Worm (Caenorhabditis elegans) whole organism, L1 larva: Measurements from ENCODE around the gene aqp-5.
A peak's percentile ranks its signal among the peaks of the same experiment; 100 is the strongest.

Experiments used
- C16A3.4 ChIP-seq: fragments of 150-350 bp; optimal IDR thresholded peaks from 2 replicates; lab custom pipeline; 2014; ENCODE audit warnings: missing biosample characterization, missing genetic modification characterization
- C34B4.2 ChIP-seq: sonication (generic microtip); optimal IDR thresholded peaks from 2 replicates; lab custom pipeline; 2017; ENCODE audit warnings: mild to moderate bottlenecking, missing genetic modification characterization, missing compliant biosample characterization
- alr-1 ChIP-seq: fragments of 200-800 bp; sonication (Bioruptor generic); optimal IDR thresholded peaks from 2 replicates; lab custom pipeline; 2018; ENCODE audit warnings: borderline replicate concordance, mild to moderate bottlenecking, missing genetic modification characterization, missing compliant biosample characterization
- ama-1 ChIP-seq: fragments of 150-350 bp; optimal IDR thresholded peaks from 2 replicates; lab custom pipeline; 2014
- blmp-1 ChIP-seq: fragments of 150-350 bp; optimal IDR thresholded peaks from 2 replicates; lab custom pipeline; 2014; ENCODE audit warnings: missing biosample characterization, missing genetic modification characterization
- ceh-63 ChIP-seq: fragments of 200-800 bp; sonication (Bioruptor generic); optimal IDR thresholded peaks from 2 replicates; lab custom pipeline; 2018; ENCODE audit warnings: mild to moderate bottlenecking, missing genetic modification characterization, missing compliant biosample characterization
- ceh-8 ChIP-seq: fragments of 200-800 bp; sonication (Bioruptor generic); optimal IDR thresholded peaks from 2 replicates; lab custom pipeline; 2018; ENCODE audit warnings: mild to moderate bottlenecking, missing genetic modification characterization, moderate library complexity, missing compliant biosample characterization
- ceh-88 ChIP-seq: fragments of 200-800 bp; sonication (Bioruptor generic); IDR thresholded peaks from 2 replicates; pipeline ENCODE4 v1.3.6; 2022; ENCODE audit warnings: missing genetic modification characterization, missing compliant biosample characterization
- dpl-1 ChIP-seq, 3 experiments: fragments of 150-350 bp in 2 of 3; sonication (generic microtip) in 1 of 3; optimal IDR thresholded peaks; 2 replicates each; lab custom pipeline; 2014 to 2017; ENCODE audit warnings: missing biosample characterization in 3 of 3, missing genetic modification characterization in 3 of 3, missing genetic modification reagents in 3 of 3
- efl-1 ChIP-seq, 4 experiments: fragments of 150-350 bp; optimal IDR thresholded peaks in 3 of 4; peaks in 1 of 4; 1 replicate in 1 of 4; 2 replicates in 3 of 4; lab custom pipeline; 2014; ENCODE audit warnings: missing biosample characterization in 2 of 4, missing genetic modification characterization in 2 of 4, missing genetic modification reagents in 2 of 4
- egl-27 ChIP-seq, 2 experiments: fragments of 150-350 bp in 1 of 2; sonication (generic microtip); optimal IDR thresholded peaks; 3 replicates each; lab custom pipeline; 2017 to 2018; ENCODE audit warnings: missing biosample characterization in 2 of 2, missing genetic modification characterization in 2 of 2, missing genetic modification reagents in 2 of 2
- elt-2 ChIP-seq: sonication (generic microtip); optimal IDR thresholded peaks from 2 replicates; lab custom pipeline; 2016; ENCODE audit warnings: missing genetic modification characterization, mild to moderate bottlenecking, inconsistent platforms, missing compliant biosample characterization, missing genetic modification reagents
- ets-5 ChIP-seq: fragments of 200-800 bp; sonication (Bioruptor generic); IDR thresholded peaks from 2 replicates; pipeline ENCODE4 v1.3.6; 2022; ENCODE audit warnings: missing genetic modification characterization, missing compliant biosample characterization
- fkh-10 ChIP-seq: sonication (generic microtip); optimal IDR thresholded peaks from 2 replicates; lab custom pipeline; 2017; ENCODE audit warnings: missing biosample characterization, missing genetic modification reagents, missing genetic modification characterization
- fkh-8 ChIP-seq: sonication (generic microtip); optimal IDR thresholded peaks from 2 replicates; lab custom pipeline; 2016; ENCODE audit warnings: mild to moderate bottlenecking, missing genetic modification characterization, missing compliant biosample characterization
- grh-1 ChIP-seq: fragments of 200-800 bp; sonication (Bioruptor generic); IDR thresholded peaks from 2 replicates; pipeline ENCODE4 v1.3.6; 2022; ENCODE audit warnings: missing genetic modification reagents, missing genetic modification characterization, missing compliant biosample characterization
- hpl-2 ChIP-seq: fragments of 150-350 bp; optimal IDR thresholded peaks from 2 replicates; lab custom pipeline; 2014; ENCODE audit warnings: missing biosample characterization, missing genetic modification reagents, missing genetic modification characterization
- jun-1 ChIP-seq: fragments of 150-350 bp; optimal IDR thresholded peaks from 2 replicates; lab custom pipeline; 2014; ENCODE audit warnings: missing biosample characterization, missing genetic modification reagents, missing genetic modification characterization
- lin-14 ChIP-seq: fragments of 200-800 bp; sonication (Bioruptor generic); optimal IDR thresholded peaks from 2 replicates; lab custom pipeline; 2018; ENCODE audit warnings: mild to moderate bottlenecking, missing genetic modification characterization, moderate library complexity, missing compliant biosample characterization
- lin-35 ChIP-seq, 2 experiments: fragments of 150-350 bp; optimal IDR thresholded peaks; 2 replicates each; lab custom pipeline; 2014; ENCODE audit warnings: missing biosample characterization in 2 of 2, missing genetic modification characterization in 2 of 2, missing genetic modification reagents in 2 of 2
- lin-39 ChIP-seq: fragments of 150-350 bp; optimal IDR thresholded peaks from 2 replicates; lab custom pipeline; 2014; ENCODE audit warnings: missing biosample characterization, missing genetic modification reagents, missing genetic modification characterization
- mab-9 ChIP-seq: fragments of 200-800 bp; sonication (Bioruptor generic); IDR thresholded peaks from 2 replicates; pipeline ENCODE4 v1.3.6; 2022; ENCODE audit warnings: missing genetic modification reagents, missing genetic modification characterization, missing compliant biosample characterization
- mdl-1 ChIP-seq, 2 experiments: fragments of 150-350 bp; optimal IDR thresholded peaks; 2 replicates each; lab custom pipeline; 2014 to 2017; ENCODE audit warnings: missing biosample characterization in 2 of 2, missing genetic modification characterization in 2 of 2, inconsistent platforms in 1 of 2
- mep-1 ChIP-seq: fragments of 150-350 bp; optimal IDR thresholded peaks from 2 replicates; lab custom pipeline; 2014; ENCODE audit warnings: missing biosample characterization, missing genetic modification characterization
- nhr-11 ChIP-seq: fragments of 150-350 bp; optimal IDR thresholded peaks from 2 replicates; lab custom pipeline; 2014; ENCODE audit warnings: missing biosample characterization, missing genetic modification characterization
- nhr-20 ChIP-seq: sonication (generic microtip); optimal IDR thresholded peaks from 2 replicates; lab custom pipeline; 2016; ENCODE audit warnings: mild to moderate bottlenecking, missing genetic modification characterization, missing compliant biosample characterization
- nhr-237 ChIP-seq: fragments of 150-350 bp; optimal IDR thresholded peaks from 2 replicates; lab custom pipeline; 2014; ENCODE audit warnings: missing biosample characterization, missing genetic modification characterization
- nhr-28 ChIP-seq: fragments of 150-350 bp; optimal IDR thresholded peaks from 2 replicates; lab custom pipeline; 2014; ENCODE audit warnings: missing biosample characterization, missing genetic modification characterization
- nhr-47 ChIP-seq: sonication (generic microtip); optimal IDR thresholded peaks from 2 replicates; lab custom pipeline; 2016; ENCODE audit warnings: mild to moderate bottlenecking, missing genetic modification characterization, moderate library complexity, missing compliant biosample characterization
- nhr-77 ChIP-seq: fragments of 150-350 bp; optimal IDR thresholded peaks from 2 replicates; lab custom pipeline; 2014; ENCODE audit warnings: missing biosample characterization, missing genetic modification characterization
- nhr-90 ChIP-seq: sonication (generic microtip); optimal IDR thresholded peaks from 2 replicates; lab custom pipeline; 2016; ENCODE audit warnings: mild to moderate bottlenecking, missing genetic modification characterization, missing compliant biosample characterization; ENCODE audit not compliant: poor library complexity
- pqm-1 ChIP-seq: sonication (generic microtip); optimal IDR thresholded peaks from 3 replicates; lab custom pipeline; 2017; ENCODE audit warnings: missing biosample characterization, missing genetic modification characterization
- snpc-4 ChIP-seq: fragments of 150-350 bp; optimal IDR thresholded peaks from 2 replicates; lab custom pipeline; 2014; ENCODE audit warnings: missing biosample characterization, missing genetic modification characterization
- snu-23 ChIP-seq: sonication (generic microtip); optimal IDR thresholded peaks from 2 replicates; lab custom pipeline; 2016; ENCODE audit warnings: missing genetic modification characterization, missing compliant biosample characterization
- sox-4 ChIP-seq: sonication (generic microtip); optimal IDR thresholded peaks from 2 replicates; lab custom pipeline; 2016; ENCODE audit warnings: missing genetic modification characterization, missing compliant biosample characterization
- sptf-1 ChIP-seq: fragments of 150-350 bp; optimal IDR thresholded peaks from 2 replicates; lab custom pipeline; 2014; ENCODE audit warnings: missing biosample characterization, missing genetic modification characterization
- swsn-7 ChIP-seq: sonication (generic microtip); optimal IDR thresholded peaks from 2 replicates; lab custom pipeline; 2016; ENCODE audit warnings: missing genetic modification characterization, missing compliant biosample characterization
- tlp-1 ChIP-seq: fragments of 150-350 bp; optimal IDR thresholded peaks from 2 replicates; lab custom pipeline; 2014; ENCODE audit warnings: missing biosample characterization, missing genetic modification characterization
- unc-130 ChIP-seq: fragments of 150-350 bp; optimal IDR thresholded peaks from 2 replicates; lab custom pipeline; 2017; ENCODE audit warnings: missing biosample characterization, missing genetic modification characterization, inconsistent platforms
- unc-62 ChIP-seq: fragments of 150-350 bp; optimal IDR thresholded peaks from 2 replicates; lab custom pipeline; 2014; ENCODE audit warnings: missing biosample characterization, missing genetic modification reagents, missing genetic modification characterization
- unc-86 ChIP-seq: sonication (generic microtip); optimal IDR thresholded peaks from 2 replicates; lab custom pipeline; 2016; ENCODE audit warnings: missing genetic modification characterization, missing compliant biosample characterization
- vab-15 ChIP-seq: sonication (generic microtip); optimal IDR thresholded peaks from 2 replicates; lab custom pipeline; 2017; ENCODE audit warnings: missing genotype, mild to moderate bottlenecking, missing genetic modification characterization, missing compliant biosample characterization
- xbp-1 ChIP-seq: sonication (generic microtip); optimal IDR thresholded peaks from 2 replicates; lab custom pipeline; 2016; ENCODE audit warnings: missing genetic modification characterization, missing compliant biosample characterization
- ztf-11 ChIP-seq, 2 experiments: sonication (generic microtip); optimal IDR thresholded peaks; 2 replicates each; lab custom pipeline; 2016 to 2017; ENCODE audit warnings: missing genetic modification characterization in 2 of 2, missing biosample characterization in 1 of 2, missing compliant biosample characterization in 1 of 2

aqp-5 gene

DNA sequence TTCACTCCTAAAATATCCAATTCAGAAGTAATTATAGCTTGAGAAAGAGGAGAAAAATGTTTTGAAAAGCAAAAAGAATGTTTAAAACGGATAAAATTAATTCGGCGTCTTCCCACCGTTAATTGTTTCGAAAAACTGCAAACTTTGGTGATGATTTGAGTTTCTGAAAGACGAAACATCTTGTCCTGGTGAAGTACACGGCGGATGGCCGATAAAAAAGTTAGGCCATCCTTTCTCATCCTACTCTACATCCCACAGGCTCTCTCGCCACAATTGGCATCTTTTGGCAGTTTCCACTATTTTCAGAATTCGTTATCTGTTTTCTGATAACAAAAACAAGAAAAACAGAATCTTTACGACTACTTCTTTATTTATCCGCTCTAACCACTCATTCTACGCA, 34.4 kb downstream of the aqp-5 start, which contains the start of the genes C35A5.8 and hda-11 (continued):
- TF ChIP-seq jun-1 (tag; lab: Kevin White, UChicago) (no peak), unc-62 (GFP tag; lab: Kevin White, UChicago) (no peak), tlp-1 (no peak)

DNA sequence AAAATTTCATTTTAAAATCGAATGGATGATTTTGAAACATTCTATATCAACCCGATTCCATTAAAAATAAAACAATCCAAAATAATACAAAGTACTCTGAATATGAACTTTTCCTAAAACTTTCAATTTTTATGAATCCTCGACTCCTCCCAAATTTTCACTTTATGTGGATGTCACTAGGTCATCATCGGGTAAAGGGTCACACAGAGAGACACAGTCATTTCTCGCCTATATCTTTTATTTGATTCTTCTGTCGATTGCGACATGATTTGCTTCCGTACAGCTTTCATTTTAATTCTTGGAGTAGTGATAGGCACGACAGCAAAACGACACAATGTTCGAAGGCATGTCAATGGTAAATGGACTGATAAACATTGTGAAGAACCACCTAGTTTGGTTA, 37.0 kb downstream of the aqp-5 start, which contains the start of gene F25D1.3:
TSS of gene F25D1.3 (plus strand) at position 225 of the 400 bp plus-strand sequence.
- TF ChIP-seq blmp-1 (peak; percentile 96), xbp-1 (tag; lab: Kevin White, UChicago) (no peak)
- TF ChIP-seq, all 84 proteins: peak for 1

DNA sequence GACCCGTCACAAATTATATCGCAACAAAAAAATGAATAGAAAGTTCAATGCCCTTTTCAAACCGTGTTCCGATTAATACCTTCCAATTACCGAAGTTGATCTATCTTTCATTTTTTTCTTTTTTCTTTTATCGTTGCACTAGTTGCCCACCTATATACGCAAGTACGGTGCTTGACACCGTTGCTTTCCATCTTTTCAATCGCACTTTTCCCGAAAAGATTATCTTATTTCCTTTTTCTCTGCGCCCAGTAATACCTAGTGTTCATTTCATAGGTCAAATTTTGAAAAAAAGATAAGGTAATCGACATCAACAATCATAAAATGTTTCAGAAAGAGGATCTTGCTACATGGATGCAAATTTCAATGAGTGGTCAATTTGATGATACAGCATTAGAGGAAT, 38.1 kb downstream of the aqp-5 start:
- no peak for TF ChIP-seq jun-1 (tag; lab: Kevin White, UChicago)
- no peak for TF ChIP-seq swsn-7 (tag; lab: Kevin White, UChicago)
- TF ChIP-seq blmp-1 = peak; percentile 93

DNA sequence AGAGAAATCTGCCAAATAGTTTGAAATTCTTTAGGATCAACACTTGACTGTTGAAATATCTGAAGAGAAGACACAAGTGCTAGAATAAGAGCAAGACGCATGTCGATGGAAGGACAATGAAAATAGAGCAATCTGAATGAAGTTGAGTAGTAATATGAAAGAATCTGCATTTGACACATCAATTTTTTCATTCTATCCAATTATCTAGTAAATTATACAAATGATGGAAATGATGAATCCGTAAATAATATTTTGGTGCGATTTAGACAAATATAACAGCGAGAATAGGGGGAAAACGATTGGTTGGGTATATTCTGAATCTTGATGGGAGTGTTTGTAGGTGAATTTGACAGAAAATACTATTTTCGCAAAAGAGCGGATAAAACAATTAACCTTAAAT, 41.2 kb downstream of the aqp-5 start, which contains the start of gene txt-10:
TSS of gene txt-10 (minus strand) at position 101 of the 400 bp plus-strand sequence.
- TF ChIP-seq unc-130 (tag; lab: Kevin White, UChicago) (no peak), sptf-1 (no peak), alr-1 (no peak), unc-86 (tag; lab: Kevin White, UChicago) (no peak), ceh-88 (GFP tag; lab: Robert Waterston, UW) (no peak), mab-9 (no peak), nhr-77 (tag; lab: Kevin White, UChicago) (no peak), grh-1 (GFP tag; lab: Robert Waterston, UW) (no peak), nhr-11 (tag; lab: Kevin White, UChicago) (no peak), ceh-8 (GFP tag; lab: Kevin White, UChicago) (no peak), lin-39 (tag; lab: Kevin White, UChicago) (no peak), vab-15 (tag; lab: Kevin White, UChicago) (no peak), elt-2 (tag; lab: Kevin White, UChicago) (no peak), nhr-237 (tag; lab: Kevin White, UChicago) (no peak), lin-35 (GFP tag; optimal IDR thresholded peaks at IDR 0.05; lab: Kevin White, UChicago) (no peak), C16A3.4 (tag; lab: Kevin White, UChicago) (no peak)

DNA sequence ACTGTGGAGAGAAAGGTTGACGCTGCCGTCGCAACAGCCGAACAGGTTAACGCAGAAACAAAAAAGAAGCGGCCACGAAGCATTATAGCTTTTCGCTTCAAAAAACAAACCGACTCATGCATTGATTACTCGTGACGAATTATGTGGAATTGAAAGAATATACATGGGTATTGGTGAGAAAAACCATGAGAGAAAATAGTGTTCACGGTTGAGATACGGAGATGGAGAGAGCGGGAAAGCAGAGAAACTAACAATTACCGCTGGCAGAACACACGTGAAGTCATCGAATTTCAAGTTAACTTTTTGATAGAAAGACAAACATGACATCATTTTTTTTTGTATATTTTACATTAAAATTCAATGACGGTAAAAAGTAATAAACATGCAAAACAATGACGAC, 43.8 kb downstream of the aqp-5 start:
- TF ChIP-seq ceh-63 (GFP tag; lab: Kevin White, UChicago) (no peak), ets-5 (GFP tag; lab: Robert Waterston, UW) (no peak), xbp-1 (tag; lab: Kevin White, UChicago) (no peak), nhr-90 (tag; lab: Kevin White, UChicago) (peak; percentile 24), mdl-1 (tag; optimal IDR thresholded peaks at IDR 0.05; lab: Kevin White, UChicago) (peak in 1 of 2 experiments; percentile 31), nhr-28 (tag; lab: Kevin White, UChicago) (no peak), ceh-88 (GFP tag; lab: Robert Waterston, UW) (no peak), ama-1 (lab: Kevin White, UChicago) (peak; percentile 58), fkh-10 (GFP tag; lab: Kevin White, UChicago) (no peak), lin-14 (peak; percentile 62), nhr-20 (peak; percentile 53), efl-1 (optimal IDR thresholded peaks at IDR 0.05; lab: Kevin White, UChicago) (peak in 1 of 2 experiments; percentile 27), efl-1 (GFP tag; optimal IDR thresholded peaks at IDR 0.05 in 1 of 2; lab: Kevin White, UChicago) (peak; percentile 13 to 93), C34B4.2 (tag; lab: Kevin White, UChicago) (no peak), nhr-47 (no peak), dpl-1 (GFP tag; optimal IDR thresholded peaks at IDR 0.05; lab: Kevin White, UChicago) (peak in 2 of 3 experiments; percentile 14 to 35), ceh-8 (GFP tag; lab: Kevin White, UChicago) (no peak), nhr-77 (tag; lab: Kevin White, UChicago) (no peak), sptf-1 (no peak), snpc-4 (tag; lab: Kevin White, UChicago) (no peak), blmp-1 (peak; percentile 44), unc-62 (GFP tag; lab: Kevin White, UChicago) (no peak), fkh-8 (peak; percentile 50), elt-2 (tag; lab: Kevin White, UChicago) (peak; percentile 17), mep-1 (tag; lab: Kevin White, UChicago) (peak; percentile 42), sox-4 (no peak), pqm-1 (no peak), unc-86 (tag; lab: Kevin White, UChicago) (no peak), egl-27 (tag; optimal IDR thresholded peaks at IDR 0.05; lab: Kevin White, UChicago) (no peak), snu-23 (GFP tag; lab: Kevin White, UChicago) (peak; percentile 45), ztf-11 (tag; optimal IDR thresholded peaks at IDR 0.05; lab: Kevin White, UChicago) (no peak), hpl-2 (no peak)
